Worm (Caenorhabditis elegans): Measurements from ENCODE around the gene unc-22.

Gene unc-22

DNA sequence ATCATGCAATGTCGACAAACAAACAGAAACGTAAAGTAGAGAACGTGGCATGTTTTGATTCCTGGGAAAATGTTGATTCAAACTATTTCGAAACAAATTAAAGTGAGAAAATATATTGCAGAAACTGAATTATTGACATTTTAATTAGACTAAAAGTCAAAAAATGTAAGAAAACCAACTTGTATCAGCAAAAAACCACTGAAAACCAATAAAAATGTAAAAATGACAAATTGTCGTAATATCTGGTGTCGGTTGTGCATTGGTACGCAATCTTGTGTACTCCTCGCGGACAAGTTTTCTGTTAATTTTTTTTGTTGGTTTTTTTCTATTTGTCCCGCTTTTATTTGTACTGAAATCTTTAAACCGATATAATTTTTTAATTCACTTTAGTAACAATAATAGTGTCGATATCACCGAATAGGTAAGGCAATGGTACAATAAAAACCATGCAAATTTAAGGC, 18.9 kb upstream of the unc-22 start, which contains the start of gene T12G3.11:
T12G3.11 (minus strand) TSS at position 51 of the 461 bp plus-strand sequence.
- no peak for TF ChIP-seq unc-120 (tag; optimal IDR thresholded peaks at IDR 0.05; ENCODE audit: poor library complexity, severe bottlenecking)
- TF ChIP-seq hlh-1 (tag; optimal IDR thresholded peaks at IDR 0.05): no peak
- peak; percentile 14 for TF ChIP-seq ces-1 (GFP tag; optimal IDR thresholded peaks at IDR 0.05)
- TF ChIP-seq lsy-2 (tag; optimal IDR thresholded peaks at IDR 0.05): peak; percentile 52

DNA sequence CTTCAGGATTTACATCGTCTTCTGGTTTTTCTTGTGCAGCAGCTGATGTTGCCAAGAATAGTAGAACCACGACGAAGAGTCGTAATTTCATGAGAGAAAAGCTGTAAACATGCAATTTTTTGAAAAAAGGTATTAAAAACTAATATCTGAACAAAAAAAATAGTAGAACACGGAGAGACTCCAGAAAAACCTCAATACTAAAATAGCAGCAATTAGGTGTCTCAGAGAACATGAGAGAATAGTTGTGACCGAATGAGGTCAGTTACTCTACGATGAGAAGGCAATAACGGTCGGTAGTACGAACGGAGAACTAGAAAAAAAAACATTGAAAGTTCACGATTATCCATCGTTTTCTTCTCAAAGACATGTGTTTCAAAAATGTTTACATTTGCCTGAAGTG, 18.3 kb upstream of the unc-22 start, which contains the start of gene tgn-38:
tgn-38 (minus strand) TSS at position 101 of the 400 bp plus-strand sequence.
- no peak for TF ChIP-seq sem-2 (GFP tag; optimal IDR thresholded peaks at IDR 0.05)
- no peak for TF ChIP-seq pha-4 (tag; optimal IDR thresholded peaks at IDR 0.05)
- TF ChIP-seq lin-32 (GFP tag; optimal IDR thresholded peaks at IDR 0.05): no peak
- no peak for TF ChIP-seq lsy-2 (tag; optimal IDR thresholded peaks at IDR 0.05)
- TF ChIP-seq M03D4.4 (tag; optimal IDR thresholded peaks at IDR 0.05): no peak
- TF ChIP-seq nhr-76 (tag; optimal IDR thresholded peaks at IDR 0.05): no peak
- no peak for TF ChIP-seq nhr-12 (tag; optimal IDR thresholded peaks at IDR 0.05)
- no peak for TF ChIP-seq elt-3 (tag; optimal IDR thresholded peaks at IDR 0.05)
- no peak for TF ChIP-seq unc-39 (tag; optimal IDR thresholded peaks at IDR 0.05)
- TF ChIP-seq ceh-83 (GFP tag; optimal IDR thresholded peaks at IDR 0.05): no peak
- TF ChIP-seq unc-62 (GFP tag; optimal IDR thresholded peaks at IDR 0.05): no peak
- no peak for TF ChIP-seq cnd-1 (tag; optimal IDR thresholded peaks at IDR 0.05)
- no peak for TF ChIP-seq snpc-4 (tag; optimal IDR thresholded peaks at IDR 0.05)
- TF ChIP-seq drap-1 (GFP tag; optimal IDR thresholded peaks at IDR 0.05): no peak
- TF ChIP-seq unc-120 (tag; optimal IDR thresholded peaks at IDR 0.05; ENCODE audit: poor library complexity, severe bottlenecking): no peak
- no peak for TF ChIP-seq ceh-43 (GFP tag; optimal IDR thresholded peaks at IDR 0.05)
- TF ChIP-seq mep-1 (tag; optimal IDR thresholded peaks at IDR 0.05): no peak
- TF ChIP-seq flh-1 (GFP tag; optimal IDR thresholded peaks at IDR 0.05): no peak

DNA sequence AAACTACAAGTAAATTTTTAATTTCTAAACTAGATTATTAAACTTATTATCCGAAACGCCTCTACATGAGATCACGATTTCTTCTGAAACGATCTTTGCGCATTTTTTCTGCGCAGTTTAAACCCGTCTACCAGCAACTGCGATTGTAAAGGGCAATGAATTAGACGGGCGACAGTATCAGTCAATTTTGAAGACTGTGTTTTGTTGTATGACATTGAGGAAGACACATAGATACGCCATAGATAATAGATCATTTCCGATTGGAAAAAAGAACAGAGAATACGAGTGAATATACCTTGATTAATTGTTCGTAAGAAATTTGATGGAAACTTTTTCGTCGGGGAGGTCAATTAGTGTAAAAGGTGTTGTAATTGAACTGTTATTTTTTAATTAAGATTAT, 10.6 kb upstream of the unc-22 start:
- TF ChIP-seq ztf-11 (tag; optimal IDR thresholded peaks at IDR 0.05): no peak
- TF ChIP-seq elt-1 (tag; optimal IDR thresholded peaks at IDR 0.05; ENCODE audit: borderline replicate concordance, insufficient read depth): peak; percentile 20
- TF ChIP-seq nhr-2 (tag; optimal IDR thresholded peaks at IDR 0.05): no peak

DNA sequence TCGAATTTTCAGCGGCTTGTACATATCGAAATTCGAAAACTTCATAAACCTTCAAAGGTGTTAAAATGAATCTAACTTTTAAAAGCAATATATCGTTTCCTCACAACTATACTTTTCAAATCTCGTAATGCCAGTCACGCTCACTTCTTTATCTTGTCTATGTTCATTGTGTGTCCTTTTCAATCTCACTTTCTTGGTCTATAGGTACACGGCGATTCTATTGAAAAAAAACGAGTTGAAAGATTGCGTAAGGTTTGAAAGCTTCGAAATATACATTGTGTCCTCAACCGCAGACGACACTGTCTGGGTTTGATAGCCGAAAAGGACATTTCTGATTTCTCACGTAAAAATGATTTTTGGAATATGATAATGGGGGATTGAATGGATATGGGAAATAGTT, 8.1 kb upstream of the unc-22 start:
- TF ChIP-seq tbx-8 (GFP tag; optimal IDR thresholded peaks at IDR 0.05): no peak
- no peak for TF ChIP-seq lsy-2 (tag; optimal IDR thresholded peaks at IDR 0.05)
- no peak for TF ChIP-seq unc-39 (tag; optimal IDR thresholded peaks at IDR 0.05)
- TF ChIP-seq ztf-11 (tag; optimal IDR thresholded peaks at IDR 0.05): no peak
- no peak for TF ChIP-seq ham-2 (GFP tag; optimal IDR thresholded peaks at IDR 0.05)
- TF ChIP-seq ces-1 (GFP tag; optimal IDR thresholded peaks at IDR 0.05): no peak
- TF ChIP-seq ceh-83 (GFP tag; optimal IDR thresholded peaks at IDR 0.05): no peak
- TF ChIP-seq blmp-1 (tag; optimal IDR thresholded peaks at IDR 0.05): no peak
- no peak for TF ChIP-seq lin-13 (tag; optimal IDR thresholded peaks at IDR 0.05)
- TF ChIP-seq bed-3 (GFP tag; optimal IDR thresholded peaks at IDR 0.05): no peak
- no peak for TF ChIP-seq M03D4.4 (tag; optimal IDR thresholded peaks at IDR 0.05)
- no peak for TF ChIP-seq sptf-1 (tag; optimal IDR thresholded peaks at IDR 0.05)
- no peak for TF ChIP-seq ceh-43 (GFP tag; optimal IDR thresholded peaks at IDR 0.05)

DNA sequence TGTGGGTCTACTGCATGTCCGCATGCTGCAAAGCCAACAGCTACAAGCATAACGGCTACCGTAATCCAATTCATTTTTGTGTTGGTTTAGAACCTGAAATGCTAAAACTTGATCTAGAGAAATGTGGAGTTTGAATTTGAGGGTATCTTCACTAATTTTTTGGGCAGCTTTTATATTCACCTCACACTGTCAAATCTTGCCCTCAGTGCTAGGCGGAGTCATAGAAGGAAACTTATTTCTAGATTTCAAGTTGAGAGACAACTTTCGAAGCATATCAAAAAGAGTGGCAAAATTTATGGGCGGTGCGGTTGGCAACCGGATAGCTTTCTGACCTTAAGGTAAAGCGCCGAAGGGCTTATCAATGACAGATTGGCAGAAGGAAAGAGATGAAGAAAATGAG, 4.8 kb upstream of the unc-22 start, which contains the start of gene lips-6:
lips-6 (minus strand) TSS at position 101 of the 400 bp plus-strand sequence.
- TF ChIP-seq tbx-8 (GFP tag; optimal IDR thresholded peaks at IDR 0.05) (no peak), sptf-1 (tag; optimal IDR thresholded peaks at IDR 0.05) (no peak), elt-3 (tag; optimal IDR thresholded peaks at IDR 0.05) (no peak), bed-3 (GFP tag; optimal IDR thresholded peaks at IDR 0.05) (no peak), ceh-83 (GFP tag; optimal IDR thresholded peaks at IDR 0.05) (no peak), snpc-4 (tag; optimal IDR thresholded peaks at IDR 0.05) (no peak), cnd-1 (tag; optimal IDR thresholded peaks at IDR 0.05) (no peak), mep-1 (tag; optimal IDR thresholded peaks at IDR 0.05) (no peak), unc-62 (GFP tag; optimal IDR thresholded peaks at IDR 0.05) (no peak), lin-13 (tag; optimal IDR thresholded peaks at IDR 0.05) (no peak), ceh-39 (tag; optimal IDR thresholded peaks at IDR 0.05) (no peak), nhr-2 (tag; optimal IDR thresholded peaks at IDR 0.05) (no peak), zip-8 (tag; optimal IDR thresholded peaks at IDR 0.05) (no peak), lsy-2 (tag; optimal IDR thresholded peaks at IDR 0.05) (no peak), pha-4 (tag; optimal IDR thresholded peaks at IDR 0.05) (no peak), blmp-1 (tag; optimal IDR thresholded peaks at IDR 0.05) (no peak), sem-2 (GFP tag; optimal IDR thresholded peaks at IDR 0.05) (no peak), lin-32 (GFP tag; optimal IDR thresholded peaks at IDR 0.05) (no peak), unc-39 (tag; optimal IDR thresholded peaks at IDR 0.05) (no peak)
